Worm (Caenorhabditis elegans) whole organism, L4/young adult: ENCODE data around the gene C54D10.4.

Source experiments
- W03F9.2 ChIP-seq: fragments of 150-350 bp; optimal IDR thresholded peaks from 2 replicates; lab custom pipeline; 2014; ENCODE audit warnings: missing biosample characterization, missing genetic modification characterization
- dao-5 ChIP-seq: sonication (generic microtip); optimal IDR thresholded peaks from 2 replicates; lab custom pipeline; 2016; ENCODE audit warnings: missing genotype, missing genetic modification characterization, moderate library complexity, missing compliant biosample characterization
- him-1 ChIP-seq: sonication (generic microtip); optimal IDR thresholded peaks from 2 replicates; lab custom pipeline; 2016; ENCODE audit warnings: missing genotype, missing genetic modification reagents, missing genetic modification characterization, missing compliant biosample characterization

DNA sequence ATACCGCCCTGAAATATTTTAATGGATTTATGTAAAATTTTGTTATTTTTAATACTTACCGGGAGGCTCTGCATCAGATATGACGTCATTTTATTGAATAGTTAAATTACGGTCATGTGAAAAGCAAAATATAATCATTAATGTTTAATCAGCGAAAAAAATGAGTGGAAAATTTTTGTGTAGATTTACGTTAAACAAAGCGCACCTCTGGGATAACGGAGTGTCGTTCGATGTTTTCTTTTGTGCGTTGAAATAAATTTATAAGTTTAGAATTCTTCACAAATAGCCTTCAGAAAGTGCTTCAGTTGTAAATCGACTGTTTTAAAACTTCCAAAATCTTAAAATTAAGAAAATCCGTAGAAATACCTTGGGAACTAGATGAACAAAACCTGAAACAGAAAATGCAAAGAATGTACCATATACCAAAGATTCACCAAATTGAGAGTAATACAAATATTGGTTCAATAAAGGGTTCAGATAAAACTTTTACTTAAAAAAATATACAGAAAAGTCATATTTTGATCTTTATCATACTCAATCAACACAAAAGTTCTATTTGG, 20.0 kb downstream of the C54D10.4 start, which contains the start of the genes K01D12.20 and miga-1:
- TF ChIP-seq him-1 (tag; lab: Kevin White, UChicago) = no peak
- no peak for TF ChIP-seq dao-5 (tag; lab: Kevin White, UChicago)
- TF ChIP-seq W03F9.2 (tag; lab: Kevin White, UChicago) = no peak
